Worm (Caenorhabditis elegans) whole organism, L3 larva: ENCODE results near the gene Y43F8B.7.

ENCODE experiments used
- ceh-9 ChIP-seq: sonication (generic microtip); optimal IDR thresholded peaks from 2 replicates; lab custom pipeline; 2018; ENCODE audit warnings: missing biosample characterization, missing genetic modification characterization
- fos-1 ChIP-seq: fragments of 150-350 bp; optimal IDR thresholded peaks from 2 replicates; lab custom pipeline; 2014; ENCODE audit warnings: missing biosample characterization, missing genetic modification characterization
- lin-39 ChIP-seq: fragments of 150-350 bp; optimal IDR thresholded peaks from 2 replicates; lab custom pipeline; 2018; ENCODE audit warnings: missing biosample characterization, missing genetic modification reagents, missing genetic modification characterization
- mml-1 ChIP-seq: fragments of 150-350 bp; sonication (generic microtip); optimal IDR thresholded peaks from 3 replicates; lab custom pipeline; 2014; ENCODE audit warnings: missing biosample characterization, missing genetic modification characterization
- nfya-1 ChIP-seq: sonication (generic microtip); optimal IDR thresholded peaks from 2 replicates; lab custom pipeline; 2017; ENCODE audit warnings: missing genetic modification characterization, mild to moderate bottlenecking, missing compliant biosample characterization, antibody characterized with exemption, moderate library complexity; ENCODE audit not compliant: insufficient read depth
- nhr-23 ChIP-seq: fragments of 150-350 bp; optimal IDR thresholded peaks from 2 replicates; lab custom pipeline; 2014; ENCODE audit warnings: missing biosample characterization, missing genetic modification reagents, missing genetic modification characterization
- nhr-28 ChIP-seq: fragments of 150-350 bp; optimal IDR thresholded peaks from 2 replicates; lab custom pipeline; 2014; ENCODE audit warnings: missing biosample characterization, missing genetic modification characterization
- nhr-76 ChIP-seq: fragments of 150-350 bp; sonication (generic microtip); optimal IDR thresholded peaks from 5 replicates; lab custom pipeline; 2014; ENCODE audit warnings: missing biosample characterization, missing genetic modification characterization
- pqm-1 ChIP-seq: fragments of 150-350 bp; optimal IDR thresholded peaks from 2 replicates; lab custom pipeline; 2017; ENCODE audit warnings: missing biosample characterization, missing genetic modification characterization, inconsistent platforms
- snpc-4 ChIP-seq: fragments of 150-350 bp; optimal IDR thresholded peaks from 2 replicates; lab custom pipeline; 2014; ENCODE audit warnings: missing biosample characterization, missing genetic modification characterization
- tbx-2 ChIP-seq: sonication (generic microtip); optimal IDR thresholded peaks from 2 replicates; lab custom pipeline; 2016; ENCODE audit warnings: mild to moderate bottlenecking, missing genetic modification characterization, missing compliant biosample characterization
- zag-1 ChIP-seq: fragments of 150-350 bp; optimal IDR thresholded peaks from 2 replicates; lab custom pipeline; 2014; ENCODE audit warnings: missing biosample characterization, missing genetic modification characterization
- ztf-11 ChIP-seq: fragments of 150-350 bp; optimal IDR thresholded peaks from 2 replicates; lab custom pipeline; 2014; ENCODE audit warnings: missing biosample characterization, missing genetic modification characterization

ce11 chrV:19462612-19463011 lies 27.9 kb upstream of the Y43F8B.7 start, which contains the start of gene Y43F8B.25:
- TF ChIP-seq snpc-4 (tag; lab: Kevin White, UChicago) (no peak), nhr-28 (tag; lab: Kevin White, UChicago) (no peak), mml-1 (tag; lab: Kevin White, UChicago) (no peak), ceh-9 (no peak), nhr-23 (no peak), fos-1 (no peak), lin-39 (tag; lab: Kevin White, UChicago) (no peak), tbx-2 (tag; lab: Kevin White, UChicago) (no peak), ztf-11 (tag; lab: Kevin White, UChicago) (no peak), nfya-1 (tag; lab: Kevin White, UChicago) (no peak), nhr-76 (tag; lab: Kevin White, UChicago) (no peak), pqm-1 (tag; lab: Kevin White, UChicago) (no peak), zag-1 (tag; lab: Kevin White, UChicago) (no peak)
